Worm (Caenorhabditis elegans) whole organism, L1 larva: ENCODE measurements around the gene sre-38.

ENCODE experiments used
- Y116A8C.19 ChIP-seq: sonication (generic microtip); optimal IDR thresholded peaks from 2 replicates; lab custom pipeline; 2016; ENCODE audit warnings: missing compliant biosample characterization, missing genetic modification characterization, borderline replicate concordance
- aha-1 ChIP-seq: fragments of 150-350 bp; optimal IDR thresholded peaks from 2 replicates; lab custom pipeline; 2014; ENCODE audit warnings: missing biosample characterization, missing genetic modification characterization
- ama-1 ChIP-seq: fragments of 150-350 bp; optimal IDR thresholded peaks from 2 replicates; lab custom pipeline; 2014
- blmp-1 ChIP-seq: fragments of 150-350 bp; optimal IDR thresholded peaks from 2 replicates; lab custom pipeline; 2014; ENCODE audit warnings: missing biosample characterization, missing genetic modification characterization
- ceh-82 ChIP-seq, 3 experiments: fragments of 150-350 bp in 1 of 3; sonication (generic microtip) in 2 of 3; optimal IDR thresholded peaks; 2 replicates each; lab custom pipeline; 2014 to 2017; ENCODE audit warnings: missing biosample characterization in 3 of 3, missing genetic modification characterization in 3 of 3
- ceh-90 ChIP-seq: sonication (generic microtip); optimal IDR thresholded peaks from 2 replicates; lab custom pipeline; 2016; ENCODE audit warnings: missing genetic modification characterization, missing compliant biosample characterization
- dsc-1 ChIP-seq: sonication (generic microtip); optimal IDR thresholded peaks from 2 replicates; lab custom pipeline; 2016; ENCODE audit warnings: mild to moderate bottlenecking, missing genetic modification characterization, missing compliant biosample characterization
- elt-3 ChIP-seq, 6 experiments: fragments of 150-350 bp in 1 of 6; sonication (generic microtip); optimal IDR thresholded peaks; 2 replicates each; lab custom pipeline; 2017 to 2018; ENCODE audit warnings: missing biosample characterization in 6 of 6, missing genetic modification characterization in 6 of 6, inconsistent platforms in 1 of 6
- ets-5 ChIP-seq: fragments of 200-800 bp; sonication (Bioruptor generic); IDR thresholded peaks from 2 replicates; pipeline ENCODE4 v1.3.6; 2022; ENCODE audit warnings: missing genetic modification characterization, missing compliant biosample characterization
- fkh-10 ChIP-seq: sonication (generic microtip); optimal IDR thresholded peaks from 2 replicates; lab custom pipeline; 2017; ENCODE audit warnings: missing biosample characterization, missing genetic modification reagents, missing genetic modification characterization
- hlh-17 ChIP-seq: fragments of 200-800 bp; sonication (Bioruptor generic); optimal IDR thresholded peaks from 2 replicates; lab custom pipeline; 2018; ENCODE audit warnings: missing genetic modification characterization, mild to moderate bottlenecking, missing compliant biosample characterization, moderate library complexity, borderline replicate concordance
- hlh-4 ChIP-seq: sonication (generic microtip); optimal IDR thresholded peaks from 2 replicates; lab custom pipeline; 2016; ENCODE audit warnings: mild to moderate bottlenecking, missing genetic modification characterization, missing compliant biosample characterization
- irx-1 ChIP-seq: sonication (generic microtip); optimal IDR thresholded peaks from 2 replicates; lab custom pipeline; 2016; ENCODE audit warnings: missing genetic modification characterization, missing compliant biosample characterization
- isw-1 ChIP-seq: fragments of 200-800 bp; sonication (Bioruptor generic); IDR thresholded peaks from 2 replicates; pipeline ENCODE4 v1.3.6; 2022; ENCODE audit warnings: missing genetic modification characterization, missing compliant biosample characterization
- lin-13 ChIP-seq: fragments of 150-350 bp; optimal IDR thresholded peaks from 2 replicates; lab custom pipeline; 2014; ENCODE audit warnings: missing biosample characterization, missing genetic modification reagents, missing genetic modification characterization
- lin-14 ChIP-seq: fragments of 200-800 bp; sonication (Bioruptor generic); optimal IDR thresholded peaks from 2 replicates; lab custom pipeline; 2018; ENCODE audit warnings: mild to moderate bottlenecking, missing genetic modification characterization, moderate library complexity, missing compliant biosample characterization
- lin-15B ChIP-seq: fragments of 150-350 bp; sonication (generic microtip); optimal IDR thresholded peaks from 3 replicates; lab custom pipeline; 2014; ENCODE audit warnings: missing biosample characterization, missing genetic modification characterization
- lin-35 ChIP-seq, 2 experiments: fragments of 150-350 bp; optimal IDR thresholded peaks; 2 replicates each; lab custom pipeline; 2014; ENCODE audit warnings: missing biosample characterization in 2 of 2, missing genetic modification characterization in 2 of 2, missing genetic modification reagents in 2 of 2
- lir-3 ChIP-seq: sonication (generic microtip); optimal IDR thresholded peaks from 2 replicates; lab custom pipeline; 2016; ENCODE audit warnings: mild to moderate bottlenecking, missing genetic modification characterization, moderate library complexity, missing compliant biosample characterization; ENCODE audit not compliant: poor library complexity
- lsy-2 ChIP-seq, 2 experiments: fragments of 150-350 bp; optimal IDR thresholded peaks; 2 replicates each; lab custom pipeline; 2014; ENCODE audit warnings: missing biosample characterization in 2 of 2, missing genetic modification characterization in 2 of 2
- mab-9 ChIP-seq: fragments of 200-800 bp; sonication (Bioruptor generic); IDR thresholded peaks from 2 replicates; pipeline ENCODE4 v1.3.6; 2022; ENCODE audit warnings: missing genetic modification reagents, missing genetic modification characterization, missing compliant biosample characterization
- mdl-1 ChIP-seq, 2 experiments: fragments of 150-350 bp; optimal IDR thresholded peaks; 2 replicates each; lab custom pipeline; 2014 to 2017; ENCODE audit warnings: missing biosample characterization in 2 of 2, missing genetic modification characterization in 2 of 2, inconsistent platforms in 1 of 2
- mef-2 ChIP-seq: fragments of 150-350 bp; optimal IDR thresholded peaks from 2 replicates; lab custom pipeline; 2014; ENCODE audit warnings: missing biosample characterization, missing genetic modification characterization
- mep-1 ChIP-seq: fragments of 150-350 bp; optimal IDR thresholded peaks from 2 replicates; lab custom pipeline; 2014; ENCODE audit warnings: missing biosample characterization, missing genetic modification characterization
- nhr-19 ChIP-seq: fragments of 200-800 bp; sonication (Bioruptor generic); conservative IDR thresholded peaks from 2 replicates; pipeline ENCODE4 v1.3.6; 2022; ENCODE audit warnings: missing genetic modification characterization, missing compliant biosample characterization
- nhr-20 ChIP-seq: sonication (generic microtip); optimal IDR thresholded peaks from 2 replicates; lab custom pipeline; 2016; ENCODE audit warnings: mild to moderate bottlenecking, missing genetic modification characterization, missing compliant biosample characterization
- nhr-237 ChIP-seq: fragments of 150-350 bp; optimal IDR thresholded peaks from 2 replicates; lab custom pipeline; 2014; ENCODE audit warnings: missing biosample characterization, missing genetic modification characterization
- nhr-28 ChIP-seq: fragments of 150-350 bp; optimal IDR thresholded peaks from 2 replicates; lab custom pipeline; 2014; ENCODE audit warnings: missing biosample characterization, missing genetic modification characterization
- nhr-47 ChIP-seq: sonication (generic microtip); optimal IDR thresholded peaks from 2 replicates; lab custom pipeline; 2016; ENCODE audit warnings: mild to moderate bottlenecking, missing genetic modification characterization, moderate library complexity, missing compliant biosample characterization
- nhr-71 ChIP-seq: sonication (generic microtip); optimal IDR thresholded peaks from 2 replicates; lab custom pipeline; 2016; ENCODE audit warnings: mild to moderate bottlenecking, missing genetic modification characterization, moderate library complexity, missing compliant biosample characterization
- nhr-76 ChIP-seq: sonication (generic microtip); optimal IDR thresholded peaks from 2 replicates; lab custom pipeline; 2017; ENCODE audit warnings: missing biosample characterization, missing genetic modification characterization
- nhr-85 ChIP-seq: sonication (generic microtip); peaks from one replicate; lab custom pipeline; 2016; ENCODE audit warnings: missing genetic modification characterization, inconsistent platforms, missing compliant biosample characterization
- pag-3 ChIP-seq: sonication (generic microtip); optimal IDR thresholded peaks from 2 replicates; lab custom pipeline; 2017; ENCODE audit warnings: missing genetic modification characterization, mild to moderate bottlenecking, missing compliant biosample characterization, antibody characterized with exemption, borderline replicate concordance; ENCODE audit not compliant: insufficient read depth
- pax-3 ChIP-seq: fragments of 200-800 bp; sonication (Bioruptor generic); optimal IDR thresholded peaks from 2 replicates; lab custom pipeline; 2018; ENCODE audit warnings: mild to moderate bottlenecking, missing genetic modification characterization, moderate library complexity, missing compliant biosample characterization
- pqm-1 ChIP-seq: sonication (generic microtip); optimal IDR thresholded peaks from 3 replicates; lab custom pipeline; 2017; ENCODE audit warnings: missing biosample characterization, missing genetic modification characterization
- rnt-1 ChIP-seq: sonication (generic microtip); optimal IDR thresholded peaks from 2 replicates; lab custom pipeline; 2016; ENCODE audit warnings: mild to moderate bottlenecking, missing genetic modification characterization, moderate library complexity, missing compliant biosample characterization
- skn-1 ChIP-seq: fragments of 150-350 bp; optimal IDR thresholded peaks from 2 replicates; lab custom pipeline; 2014; ENCODE audit warnings: missing biosample characterization, missing genetic modification characterization
- sptf-1 ChIP-seq: fragments of 150-350 bp; optimal IDR thresholded peaks from 2 replicates; lab custom pipeline; 2014; ENCODE audit warnings: missing biosample characterization, missing genetic modification characterization
- tbx-2 ChIP-seq: sonication (generic microtip); optimal IDR thresholded peaks from 2 replicates; lab custom pipeline; 2016; ENCODE audit warnings: missing genetic modification characterization, missing compliant biosample characterization
- unc-130 ChIP-seq: fragments of 150-350 bp; optimal IDR thresholded peaks from 2 replicates; lab custom pipeline; 2017; ENCODE audit warnings: missing biosample characterization, missing genetic modification characterization, inconsistent platforms
- unc-98 ChIP-seq: fragments of 200-800 bp; sonication (Bioruptor generic); IDR thresholded peaks from 2 replicates; pipeline ENCODE4 v1.3.6; 2022; ENCODE audit warnings: missing genetic modification characterization, missing compliant biosample characterization
- vab-15 ChIP-seq: sonication (generic microtip); optimal IDR thresholded peaks from 2 replicates; lab custom pipeline; 2017; ENCODE audit warnings: missing genotype, mild to moderate bottlenecking, missing genetic modification characterization, missing compliant biosample characterization
- xbp-1 ChIP-seq: sonication (generic microtip); optimal IDR thresholded peaks from 2 replicates; lab custom pipeline; 2016; ENCODE audit warnings: missing genetic modification characterization, missing compliant biosample characterization
- zag-1 ChIP-seq: fragments of 150-350 bp; optimal IDR thresholded peaks from 2 replicates; lab custom pipeline; 2014; ENCODE audit warnings: missing biosample characterization, missing genetic modification characterization
- zip-4 ChIP-seq: fragments of 200-800 bp; sonication (Bioruptor generic); optimal IDR thresholded peaks from 2 replicates; lab custom pipeline; 2018; ENCODE audit warnings: mild to moderate bottlenecking, missing genetic modification characterization, moderate library complexity, missing compliant biosample characterization

sre-38 gene

DNA sequence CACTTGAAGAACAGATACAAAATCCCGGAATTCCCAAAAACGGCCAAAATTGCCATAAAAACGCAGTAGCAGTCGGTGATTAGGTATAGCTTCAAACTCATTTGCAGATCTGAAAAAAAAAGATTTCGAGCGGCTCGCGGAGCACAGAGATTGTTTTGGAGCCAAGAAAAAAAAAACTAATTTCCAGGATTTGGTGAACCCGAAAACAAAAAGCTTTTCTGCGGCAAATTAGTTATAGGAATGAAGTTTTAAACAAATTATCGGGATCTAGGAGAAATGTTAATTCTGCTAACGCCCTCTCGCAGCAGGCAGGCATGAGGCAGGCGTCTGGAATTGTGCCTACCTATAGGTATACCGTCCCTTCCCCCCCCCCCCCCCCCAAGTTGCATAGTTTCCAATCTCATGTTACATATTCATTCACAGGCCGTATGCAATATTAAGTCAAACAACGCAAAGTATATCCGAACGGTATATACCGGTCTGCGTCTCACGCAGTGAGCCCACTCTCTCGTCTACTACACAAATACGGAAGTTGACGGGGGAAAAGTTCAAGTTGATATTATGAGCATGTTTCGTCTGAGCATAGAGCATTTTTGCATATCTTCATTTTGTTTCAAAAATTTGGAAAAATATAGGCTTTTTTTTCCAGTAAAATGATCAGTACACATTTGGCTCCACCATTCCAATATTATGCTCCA, 12.5 kb upstream of the sre-38 start, which contains the start of the genes W05H5.1 and pitr-6:
Gene W05H5.1 (minus strand): TSS at position 101 of the 698 bp plus-strand sequence.
Gene pitr-6 (plus strand): TSS at position 648 of the 698 bp plus-strand sequence.
- TF ChIP-seq unc-130 (tag; lab: Kevin White, UChicago) (no peak), sptf-1 (tag; lab: Kevin White, UChicago) (no peak), lsy-2 (tag; optimal IDR thresholded peaks at IDR 0.05; lab: Kevin White, UChicago) (no peak), nhr-20 (tag; lab: Kevin White, UChicago) (no peak), unc-98 (GFP tag; lab: Robert Waterston, UW) (no peak), irx-1 (tag; lab: Kevin White, UChicago) (no peak), aha-1 (tag; lab: Kevin White, UChicago) (no peak), ceh-82 (tag; optimal IDR thresholded peaks at IDR 0.05; lab: Kevin White, UChicago) (no peak), zip-4 (GFP tag; lab: Kevin White, UChicago) (no peak), nhr-237 (no peak)

DNA sequence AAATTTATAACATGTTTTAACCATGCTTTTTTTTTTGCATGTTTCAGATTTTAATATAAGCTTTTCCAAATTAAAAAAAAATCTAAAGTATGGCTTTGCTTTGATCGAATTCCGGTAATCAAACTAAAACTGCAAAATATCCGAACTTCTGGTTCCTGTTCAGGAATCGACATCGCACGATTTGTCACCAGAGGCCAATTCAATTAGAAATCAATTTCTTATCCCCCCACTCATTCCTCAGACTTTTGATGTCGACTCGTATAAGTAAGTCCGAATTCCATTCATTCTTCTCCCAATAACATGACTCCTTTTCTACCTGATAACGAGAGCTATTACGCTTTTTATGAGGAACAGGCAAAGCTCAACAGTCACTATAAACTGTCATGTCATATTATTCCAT, 9.1 kb upstream of the sre-38 start, which contains the start of gene srh-27:
Gene srh-27 (plus strand): TSS at position 301 of the 400 bp plus-strand sequence.
- no peak for TF ChIP-seq pax-3
- no peak for TF ChIP-seq fkh-10
- TF ChIP-seq irx-1 (tag; lab: Kevin White, UChicago), result no peak
- TF ChIP-seq mep-1 (tag; lab: Kevin White, UChicago), result no peak
- no peak for TF ChIP-seq xbp-1 (tag; lab: Kevin White, UChicago)
- no peak for TF ChIP-seq blmp-1
- TF ChIP-seq ceh-90, result no peak
- no peak for TF ChIP-seq hlh-4
- TF ChIP-seq unc-98 (GFP tag; lab: Robert Waterston, UW), result no peak
- no peak for TF ChIP-seq Y116A8C.19 (tag; lab: Kevin White, UChicago)
- TF ChIP-seq nhr-28 (tag; lab: Kevin White, UChicago), result no peak
- no peak for TF ChIP-seq lin-13 (GFP tag; lab: Kevin White, UChicago)
- TF ChIP-seq hlh-17 (GFP tag; lab: Kevin White, UChicago), result no peak
- TF ChIP-seq rnt-1 (tag; lab: Kevin White, UChicago), result no peak
- TF ChIP-seq vab-15 (tag; lab: Kevin White, UChicago), result no peak
- TF ChIP-seq isw-1 (GFP tag; lab: Robert Waterston, UW), result no peak
- TF ChIP-seq nhr-85 (tag; lab: Kevin White, UChicago), result no peak
- no peak for TF ChIP-seq lin-35 (GFP tag; optimal IDR thresholded peaks at IDR 0.05; lab: Kevin White, UChicago)
- no peak for TF ChIP-seq lin-15B (tag; lab: Kevin White, UChicago)

DNA sequence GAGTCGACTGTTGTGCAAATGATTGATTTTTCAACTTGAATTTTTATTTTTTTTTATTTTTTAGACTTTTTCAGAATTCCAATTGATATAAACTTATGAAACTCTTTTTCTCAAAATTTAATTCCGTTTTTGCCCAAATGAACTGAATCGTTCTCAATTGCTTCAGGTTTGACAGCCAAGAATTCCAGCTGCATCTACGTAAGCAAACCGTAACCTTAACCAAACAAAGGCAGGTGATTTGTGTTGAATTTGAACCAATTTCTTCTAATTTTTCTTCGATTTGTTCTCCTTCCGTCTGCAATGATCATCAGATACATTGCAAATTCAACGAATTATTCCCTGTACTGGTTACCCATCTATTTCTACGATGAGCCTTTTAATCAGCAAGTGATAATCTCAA, 7.5 kb upstream of the sre-38 start, which contains the start of gene sre-34:
Gene sre-34 (plus strand): TSS at position 301 of the 400 bp plus-strand sequence.
- no peak for TF ChIP-seq nhr-47 (tag; lab: Kevin White, UChicago)
- no peak for TF ChIP-seq nhr-28 (tag; lab: Kevin White, UChicago)
- TF ChIP-seq mab-9 (GFP tag; lab: Robert Waterston, UW), result no peak
- no peak for TF ChIP-seq ets-5
- TF ChIP-seq mdl-1 (tag; optimal IDR thresholded peaks at IDR 0.05; lab: Kevin White, UChicago), result no peak
- TF ChIP-seq nhr-19 (GFP tag; lab: Robert Waterston, UW), result no peak
- no peak for TF ChIP-seq nhr-76 (tag; lab: Kevin White, UChicago)

DNA sequence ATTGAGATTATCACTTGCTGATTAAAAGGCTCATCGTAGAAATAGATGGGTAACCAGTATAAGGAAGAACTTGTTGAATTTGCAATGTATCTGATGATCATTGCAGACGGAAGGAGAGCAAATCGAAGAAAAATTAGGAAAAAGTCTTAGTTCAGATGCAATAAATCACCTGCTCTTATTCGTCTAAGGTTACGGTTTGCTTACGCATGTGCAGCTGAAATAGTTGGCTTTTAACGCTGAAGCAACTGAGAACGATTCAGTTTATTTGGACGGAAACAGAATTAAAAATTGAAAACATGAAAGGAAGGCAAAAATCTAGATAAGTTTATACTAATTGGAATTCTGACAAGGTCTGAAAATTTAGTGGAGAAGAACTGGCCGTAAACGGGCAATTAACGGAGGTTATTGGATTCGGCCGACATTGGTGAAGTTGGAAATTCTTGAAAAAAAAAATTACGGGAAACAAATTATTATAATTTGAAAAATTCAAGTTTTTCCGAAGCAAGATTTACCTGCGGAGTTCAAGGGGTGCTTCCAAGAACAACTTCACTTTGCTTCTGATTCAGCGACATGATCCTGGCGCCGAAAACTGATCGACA, 4.5 kb upstream of the sre-38 start, which contains the start of the genes sre-35 and sre-33:
Gene sre-35 (minus strand): TSS at position 101 of the 599 bp plus-strand sequence.
Gene sre-33 (plus strand): TSS at position 549 of the 599 bp plus-strand sequence.
- TF ChIP-seq lin-14 (no peak), nhr-20 (tag; lab: Kevin White, UChicago) (no peak), skn-1 (no peak), ama-1 (no peak), mdl-1 (tag; optimal IDR thresholded peaks at IDR 0.05; lab: Kevin White, UChicago) (no peak), nhr-47 (tag; lab: Kevin White, UChicago) (no peak), dsc-1 (tag; lab: Kevin White, UChicago) (no peak), pqm-1 (tag; lab: Kevin White, UChicago) (no peak), xbp-1 (tag; lab: Kevin White, UChicago) (no peak), elt-3 (tag; optimal IDR thresholded peaks at IDR 0.05; lab: Kevin White, UChicago) (no peak), zag-1 (tag; lab: Kevin White, UChicago) (no peak), mef-2 (tag; lab: Kevin White, UChicago) (no peak), lir-3 (tag; lab: Kevin White, UChicago) (no peak), pag-3 (tag; lab: Kevin White, UChicago) (no peak), lin-15B (tag; lab: Kevin White, UChicago) (no peak), tbx-2 (tag; lab: Kevin White, UChicago) (no peak), nhr-71 (no peak)
